Fruit fly (Drosophila melanogaster): ENCODE measurements around the gene CG43673.

CG43673 gene

dm6 chrX:15795951-15796443, 17.1 kb downstream of the CG43673 start, which contains the start of gene sordd1:
sordd1 (minus strand) TSS chrX:15796028.
- TF ChIP-seq toe (GFP tag; optimal IDR thresholded peaks at IDR 0.05): peak; percentile 34

- TF ChIP-seq kay (GFP tag; ENCODE audit: borderline replicate concordance) (peak; percentile 57), toe (GFP tag; optimal IDR thresholded peaks at IDR 0.05) (peak; percentile 13)
Measured at dm6 chrX:15799085-15799557, 20.2 kb downstream of the CG43673 start, which contains the start of the genes sordd2 and CG15602. sordd2 (minus strand) TSS chrX:15799162. CG15602 (plus strand) TSS chrX:15799426.

dm6 chrX:15802880-15803650, 24.1 kb downstream of the CG43673 start:
- TF ChIP-seq bab1 (GFP tag; optimal IDR thresholded peaks at IDR 0.05): peak; percentile 37
- no peak for TF ChIP-seq toe (GFP tag; optimal IDR thresholded peaks at IDR 0.05)
- no peak for TF ChIP-seq Crg-1 (GFP tag; optimal IDR thresholded peaks at IDR 0.05)
- TF ChIP-seq Mnt (GFP tag; optimal IDR thresholded peaks at IDR 0.05): no peak
- no peak for TF ChIP-seq CG33017 (tag; optimal IDR thresholded peaks at IDR 0.05)
- TF ChIP-seq pad (GFP tag; optimal IDR thresholded peaks at IDR 0.05): peak; percentile 6
- no peak for TF ChIP-seq CG5204 (GFP tag; optimal IDR thresholded peaks at IDR 0.05)
- peak; percentile 34 for TF ChIP-seq CG11617 (GFP tag; optimal IDR thresholded peaks at IDR 0.05)
- TF ChIP-seq cnc (optimal IDR thresholded peaks at IDR 0.05): no peak
- no peak for TF ChIP-seq kay (GFP tag; ENCODE audit: borderline replicate concordance)
- TF ChIP-seq CG1620 (GFP tag; optimal IDR thresholded peaks at IDR 0.05): peak; percentile 22
- no peak for TF ChIP-seq cic (GFP tag; optimal IDR thresholded peaks at IDR 0.05)
- TF ChIP-seq Hr96 (GFP tag; optimal IDR thresholded peaks at IDR 0.05): no peak
- peak; percentile 67 for TF ChIP-seq CG7101 (tag; optimal IDR thresholded peaks at IDR 0.05)
- TF ChIP-seq tj (GFP tag; optimal IDR thresholded peaks at IDR 0.05): no peak
- TF ChIP-seq CG14711 (tag; optimal IDR thresholded peaks at IDR 0.05): peak; percentile 54
- no peak for TF ChIP-seq Clk (GFP tag; optimal IDR thresholded peaks at IDR 0.05)

dm6 chrX:15803764-15804563, 25.0 kb downstream of the CG43673 start, which contains the start of the genes PGRP-LE and sd:
PGRP-LE (minus strand) TSS chrX:15803880.
sd (plus strand) TSS chrX:15804370.
- TF ChIP-seq CG7045 (GFP tag; optimal IDR thresholded peaks at IDR 0.05) (no peak), Clk (GFP tag; optimal IDR thresholded peaks at IDR 0.05) (no peak), ovo (GFP tag; optimal IDR thresholded peaks at IDR 0.05) (no peak), CG14711 (tag; optimal IDR thresholded peaks at IDR 0.05) (peak; percentile 61), bab1 (GFP tag; optimal IDR thresholded peaks at IDR 0.05) (peak; percentile 18), kay (GFP tag; ENCODE audit: borderline replicate concordance) (peak; percentile 85)

dm6 chrX:15804790-15805189, 25.8 kb downstream of the CG43673 start:
- no peak for TF ChIP-seq toe (GFP tag; optimal IDR thresholded peaks at IDR 0.05)
- TF ChIP-seq CG14711 (tag; optimal IDR thresholded peaks at IDR 0.05): peak; percentile 19

- no peak for TF ChIP-seq CG14711 (tag; optimal IDR thresholded peaks at IDR 0.05)
- peak; percentile 42 for TF ChIP-seq tj (GFP tag; optimal IDR thresholded peaks at IDR 0.05)
- peak; percentile 42 for TF ChIP-seq pad (GFP tag; optimal IDR thresholded peaks at IDR 0.05)
Measured at dm6 chrX:15805523-15805922, 26.6 kb downstream of the CG43673 start.

- TF ChIP-seq Clk (GFP tag; optimal IDR thresholded peaks at IDR 0.05) (no peak), CG5204 (GFP tag; optimal IDR thresholded peaks at IDR 0.05) (no peak), Hr96 (GFP tag; optimal IDR thresholded peaks at IDR 0.05) (no peak), CG1620 (GFP tag; optimal IDR thresholded peaks at IDR 0.05) (no peak), CG12768 (GFP tag; optimal IDR thresholded peaks at IDR 0.05) (no peak), Mnt (GFP tag; optimal IDR thresholded peaks at IDR 0.05) (no peak), pad (GFP tag; optimal IDR thresholded peaks at IDR 0.05) (no peak), tj (GFP tag; optimal IDR thresholded peaks at IDR 0.05) (no peak)
Measured at dm6 chrX:15807915-15808314, 29.0 kb downstream of the CG43673 start.

Measured in whole organism, adult.